Fruit fly (Drosophila melanogaster) whole organism, adult: Measurements from ENCODE around the gene CG6236.

ENCODE experiments used
- CG11617 ChIP-seq: fragments of 200-800 bp; sonication (Bioruptor generic); optimal IDR thresholded peaks from 2 replicates; lab custom pipeline; 2017; ENCODE audit warnings: mild to moderate bottlenecking, missing biosample characterization, missing genetic modification reagents, missing genetic modification characterization
- CG1620 ChIP-seq: fragments of 200-800 bp; sonication (Bioruptor generic); optimal IDR thresholded peaks from 2 replicates; lab custom pipeline; 2016; ENCODE audit warnings: missing biosample characterization, missing genetic modification characterization
- CG33017 ChIP-seq: fragments of 200-800 bp; sonication (Bioruptor generic); optimal IDR thresholded peaks from 2 replicates; lab custom pipeline; 2018; ENCODE audit warnings: missing biosample characterization, mild to moderate bottlenecking, missing genetic modification characterization, moderate library complexity
- CG7101 ChIP-seq: fragments of 200-800 bp; sonication (Bioruptor generic); optimal IDR thresholded peaks from 2 replicates; lab custom pipeline; 2018; ENCODE audit warnings: missing biosample characterization, mild to moderate bottlenecking, missing genetic modification characterization, moderate library complexity
- Crg-1 ChIP-seq: fragments of 200-800 bp; sonication (Bioruptor generic); optimal IDR thresholded peaks from 2 replicates; lab custom pipeline; 2016; ENCODE audit warnings: missing biosample characterization, missing genetic modification characterization
- Mnt ChIP-seq: fragments of 200-800 bp; sonication (Bioruptor generic); optimal IDR thresholded peaks from 2 replicates; lab custom pipeline; 2016; ENCODE audit warnings: missing biosample characterization, mild to moderate bottlenecking, missing genetic modification characterization
- bab1 ChIP-seq: fragments of 200-800 bp; sonication (Bioruptor generic); optimal IDR thresholded peaks from 3 replicates; lab custom pipeline; 2019; ENCODE audit warnings: missing biosample characterization, mild to moderate bottlenecking, missing genetic modification characterization, moderate library complexity
- kay ChIP-seq: fragments of 200-800 bp; sonication (Bioruptor generic); peaks from one replicate; lab custom pipeline; 2016; ENCODE audit warnings: missing biosample characterization, missing genetic modification characterization, borderline replicate concordance
- ovo ChIP-seq: fragments of 200-800 bp; sonication (Bioruptor generic); optimal IDR thresholded peaks from 2 replicates; lab custom pipeline; 2016; ENCODE audit warnings: missing biosample characterization, missing genetic modification characterization
- toe ChIP-seq: fragments of 200-800 bp; sonication (Bioruptor generic); optimal IDR thresholded peaks from 2 replicates; lab custom pipeline; 2016; ENCODE audit warnings: missing biosample characterization, missing genetic modification characterization

DNA sequence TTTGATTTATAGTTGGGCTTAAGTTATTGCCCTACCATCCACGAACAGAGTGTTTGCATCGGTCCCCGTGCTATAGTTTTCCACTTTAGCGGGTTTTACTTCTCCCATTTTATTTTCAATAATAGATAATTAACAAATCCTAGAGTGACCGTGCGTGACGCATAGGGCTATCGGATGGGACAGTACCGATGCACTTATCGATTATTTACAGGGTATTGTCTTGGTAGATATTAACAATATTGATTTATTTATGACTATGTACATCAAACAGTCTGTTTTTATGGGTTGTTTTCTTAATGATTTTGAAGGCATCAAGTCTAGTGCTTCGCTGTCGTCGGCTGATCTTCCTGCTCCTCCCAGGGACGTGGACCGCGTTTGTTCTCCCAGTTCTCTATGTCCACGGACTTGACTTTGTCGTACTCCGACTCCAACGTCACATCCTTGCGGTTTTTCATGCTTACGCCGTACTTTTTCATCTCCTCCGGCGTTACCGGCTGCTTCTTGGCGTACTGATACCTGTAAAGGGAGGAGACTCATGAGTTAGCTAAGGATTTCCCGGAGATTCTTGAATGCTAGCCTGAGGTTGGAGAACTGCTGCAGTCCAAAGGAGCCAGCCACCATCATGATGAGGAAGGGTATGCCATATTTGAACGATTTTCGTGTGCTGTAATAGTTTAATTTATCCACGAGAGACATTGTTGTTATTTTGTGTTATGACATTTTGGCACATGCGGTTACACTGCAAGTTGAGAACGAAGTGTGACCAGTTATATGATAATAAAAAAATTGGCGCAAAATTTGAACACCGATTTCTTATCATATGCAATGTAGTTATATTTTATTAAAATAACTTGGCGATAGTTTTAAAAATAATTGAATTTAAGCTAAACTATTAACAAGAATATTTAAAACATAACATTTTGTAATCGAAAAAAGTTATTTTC, 49.9 kb downstream of the CG6236 start, which contains the start of the genes MRG15 and Tm1:
- TF ChIP-seq CG1620 (GFP tag; lab: Kevin White, UChicago) (no peak), Mnt (GFP tag; lab: Kevin White, UChicago) (peak; percentile 69), CG7101 (tag; lab: Kevin White, UChicago) (no peak), CG11617 (GFP tag; lab: Kevin White, UChicago) (peak; percentile 7), kay (GFP tag; lab: Kevin White, UChicago) (no peak), bab1 (GFP tag; lab: Kevin White, UChicago) (no peak), Crg-1 (GFP tag; lab: Kevin White, UChicago) (no peak), ovo (GFP tag; lab: Kevin White, UChicago) (no peak), CG33017 (tag; lab: Kevin White, UChicago) (no peak), toe (GFP tag; lab: Kevin White, UChicago) (no peak)
